Fruit fly (Drosophila melanogaster) whole organism: Measurements from ENCODE around the gene FucTD.

ENCODE experiments used
- CG8478 ChIP-seq: fragments of >200 bp; optimal IDR thresholded peaks from 2 replicates; lab custom pipeline; 2018; ENCODE audit warnings: inconsistent platforms
- Dll ChIP-seq: fragments of >200 bp; optimal IDR thresholded peaks from 2 replicates; lab custom pipeline; 2017
- pan ChIP-seq: fragments of >200 bp; optimal IDR thresholded peaks from 2 replicates; lab custom pipeline; 2017

DNA sequence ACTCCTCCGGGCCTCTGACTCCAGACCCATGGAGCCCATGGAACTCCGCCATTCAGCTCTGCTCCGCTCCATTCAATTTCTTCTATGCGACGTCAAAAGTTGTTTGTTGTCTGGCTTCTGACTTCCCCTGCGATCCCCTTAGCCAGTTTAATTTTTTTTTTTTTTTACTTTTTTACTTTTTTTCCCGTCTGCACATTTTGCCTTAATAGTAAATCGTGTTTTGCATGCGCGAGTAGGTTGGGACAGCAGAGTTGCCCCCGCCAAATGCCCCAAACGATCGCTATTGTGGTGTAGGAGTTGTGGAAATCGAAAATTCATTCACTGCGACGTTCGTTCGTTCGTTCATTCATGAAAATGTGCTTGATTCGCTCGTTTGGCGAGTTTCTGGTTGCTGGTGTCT, 25.0 kb downstream of the FucTD start:
- TF ChIP-seq CG8478 (lab: Kevin White, UChicago) (no peak), Dll (no peak), pan (lab: Kevin White, UChicago) (no peak)
